Fruit fly (Drosophila melanogaster) whole organism, embryonic: ENCODE results near the gene Cad99C.
A peak's percentile ranks its signal among the peaks of the same experiment; 100 is the strongest.

Source experiments
- Bgb ChIP-seq: fragments of 200-800 bp; sonication (Bioruptor generic); IDR thresholded peaks from 2 replicates; pipeline ENCODE4 v1.3.6; 2022; ENCODE audit warnings: missing biosample characterization, missing genetic modification characterization; ENCODE audit not compliant: partially characterized antibody
- Blimp-1 ChIP-seq: fragments of 200-800 bp; sonication (Bioruptor generic); optimal IDR thresholded peaks from 3 replicates; lab custom pipeline; 2018; ENCODE audit warnings: missing biosample characterization, missing genetic modification characterization, mild to moderate bottlenecking, moderate library complexity, missing genetic modification reagents
- BtbVII ChIP-seq: fragments of 200-800 bp; sonication (Bioruptor generic); optimal IDR thresholded peaks from 3 replicates; lab custom pipeline; 2017; ENCODE audit warnings: missing biosample characterization, mild to moderate bottlenecking, missing genetic modification characterization
- C15 ChIP-seq: fragments of 200-800 bp; sonication (Bioruptor generic); IDR thresholded peaks from 3 replicates; pipeline ENCODE4 v1.3.6; 2022; ENCODE audit warnings: missing biosample characterization, missing genetic modification characterization
- CG13624 ChIP-seq: fragments of 200-800 bp; sonication (Bioruptor generic); optimal IDR thresholded peaks from 2 replicates; lab custom pipeline; 2016; ENCODE audit warnings: missing biosample characterization, missing genetic modification characterization
- CG1603 ChIP-seq: fragments of 200-800 bp; sonication (Bioruptor generic); optimal IDR thresholded peaks from 2 replicates; lab custom pipeline; 2019; ENCODE audit warnings: missing biosample characterization, mild to moderate bottlenecking, missing genetic modification characterization, moderate library complexity
- CG16863 ChIP-seq: fragments of 200-800 bp; sonication (Bioruptor generic); optimal IDR thresholded peaks from 3 replicates; lab custom pipeline; 2016; ENCODE audit warnings: missing biosample characterization, missing genetic modification characterization
- CG17912 ChIP-seq: fragments of 200-800 bp; sonication (Bioruptor generic); optimal IDR thresholded peaks from 2 replicates; lab custom pipeline; 2018; ENCODE audit warnings: missing biosample characterization, mild to moderate bottlenecking, missing genetic modification characterization
- CG18011 ChIP-seq: fragments of 200-800 bp; sonication (Bioruptor generic); optimal IDR thresholded peaks from 2 replicates; lab custom pipeline; 2017; ENCODE audit warnings: missing biosample characterization, missing genetic modification characterization, mild to moderate bottlenecking, moderate library complexity, missing genotype
- CG2712 ChIP-seq: fragments of 200-800 bp; optimal IDR thresholded peaks from 3 replicates; lab custom pipeline; 2019; ENCODE audit warnings: missing biosample characterization, mild to moderate bottlenecking, missing genetic modification characterization, moderate library complexity
- CG30431 ChIP-seq: fragments of 200-800 bp; sonication (Bioruptor generic); optimal IDR thresholded peaks from 2 replicates; lab custom pipeline; 2017; ENCODE audit warnings: missing biosample characterization, missing genetic modification characterization
- CG31224 ChIP-seq: fragments of 200-800 bp; sonication (Bioruptor generic); IDR thresholded peaks from 2 replicates; pipeline ENCODE4 v1.3.6; 2022; ENCODE audit warnings: missing biosample characterization, missing genetic modification characterization
- CG31388 ChIP-seq: fragments of 200-800 bp; sonication (Bioruptor generic); optimal IDR thresholded peaks from 2 replicates; lab custom pipeline; 2016; ENCODE audit warnings: missing biosample characterization, missing genetic modification characterization
- CG3163 ChIP-seq: fragments of 200-800 bp; sonication (Bioruptor generic); optimal IDR thresholded peaks from 3 replicates; lab custom pipeline; 2016; ENCODE audit warnings: missing biosample characterization, missing genetic modification characterization
- CG32772 ChIP-seq: fragments of 200-800 bp; sonication (Bioruptor generic); IDR thresholded peaks from 2 replicates; pipeline ENCODE4 v1.3.6; 2022; ENCODE audit warnings: missing biosample characterization, missing genetic modification characterization
- CG4730 ChIP-seq: fragments of 200-800 bp; sonication (Bioruptor generic); IDR thresholded peaks from 2 replicates; pipeline ENCODE4 v1.3.6; 2022; ENCODE audit warnings: missing biosample characterization, missing genetic modification characterization
- CG8765 ChIP-seq: fragments of 200-800 bp; sonication (Bioruptor generic); IDR thresholded peaks from 2 replicates; pipeline ENCODE4 v1.3.6; 2022; ENCODE audit warnings: missing biosample characterization, missing genetic modification characterization
- Chrac-16 ChIP-seq: fragments of 200-800 bp; sonication (Bioruptor generic); optimal IDR thresholded peaks from 3 replicates; lab custom pipeline; 2016; ENCODE audit warnings: missing biosample characterization, missing genetic modification characterization
- D19A ChIP-seq: fragments of 200-800 bp; optimal IDR thresholded peaks from 3 replicates; lab custom pipeline; 2019; ENCODE audit warnings: missing biosample characterization, mild to moderate bottlenecking, missing genetic modification characterization, moderate library complexity
- Deaf1 ChIP-seq: fragments of 200-800 bp; optimal IDR thresholded peaks from 3 replicates; lab custom pipeline; 2019; ENCODE audit warnings: missing biosample characterization, mild to moderate bottlenecking, missing genetic modification characterization, moderate library complexity
- Ets65A ChIP-seq: fragments of 200-800 bp; sonication (Bioruptor generic); peaks from one replicate; lab custom pipeline; 2016; ENCODE audit warnings: missing biosample characterization, missing genetic modification characterization
- HLH54F ChIP-seq: fragments of 200-800 bp; sonication (Bioruptor generic); optimal IDR thresholded peaks from 3 replicates; lab custom pipeline; 2016; ENCODE audit warnings: missing biosample characterization, missing genetic modification characterization
- Rx ChIP-seq: fragments of 200-800 bp; sonication (Bioruptor generic); IDR thresholded peaks from 2 replicates; pipeline ENCODE4 v1.3.6; 2022; ENCODE audit warnings: missing biosample characterization, missing genetic modification characterization
- Sry-δ ChIP-seq: fragments of 200-800 bp; sonication (Bioruptor generic); optimal IDR thresholded peaks from 2 replicates; lab custom pipeline; 2016; ENCODE audit warnings: missing biosample characterization, missing genetic modification characterization
- Trl ChIP-seq, 3 experiments: fragments of >200 bp in 2 of 3; fragments of 200-800 bp in 1 of 3; sonication (Bioruptor generic) in 1 of 3; optimal IDR thresholded peaks; 2 replicates in 1 of 3; 3 replicates in 2 of 3; lab custom pipeline; 2016 to 2017; ENCODE audit warnings: missing biosample characterization in 1 of 3, missing genetic modification characterization in 1 of 3
- al ChIP-seq: fragments of 200-800 bp; sonication (Bioruptor generic); IDR thresholded peaks from 2 replicates; pipeline ENCODE4 v1.3.6; 2022; ENCODE audit warnings: missing biosample characterization, missing genetic modification characterization
- ap ChIP-seq: fragments of 200-800 bp; sonication (Bioruptor generic); IDR thresholded peaks from 2 replicates; pipeline ENCODE4 v1.3.6; 2022; ENCODE audit warnings: missing biosample characterization, missing genetic modification characterization
- ara ChIP-seq: fragments of 200-800 bp; sonication (Bioruptor generic); IDR thresholded peaks from 2 replicates; pipeline ENCODE4 v1.3.6; 2022; ENCODE audit warnings: missing biosample characterization, missing genetic modification characterization
- chif ChIP-seq, 2 experiments: fragments of 200-800 bp; sonication (Bioruptor generic); optimal IDR thresholded peaks; 3 replicates each; lab custom pipeline; 2016; ENCODE audit warnings: missing biosample characterization in 2 of 2, missing genetic modification characterization in 2 of 2
- dm ChIP-seq: fragments of 200-800 bp; sonication (Bioruptor generic); optimal IDR thresholded peaks from 3 replicates; lab custom pipeline; 2016; ENCODE audit warnings: missing biosample characterization, missing genetic modification characterization
- exex ChIP-seq: fragments of 200-800 bp; sonication (Bioruptor generic); optimal IDR thresholded peaks from 4 replicates; lab custom pipeline; 2018; ENCODE audit warnings: missing biosample characterization, mild to moderate bottlenecking, missing genetic modification characterization, moderate library complexity
- fd102C ChIP-seq: fragments of 200-800 bp; sonication (Bioruptor generic); optimal IDR thresholded peaks from 2 replicates; lab custom pipeline; 2018; ENCODE audit warnings: missing biosample characterization, mild to moderate bottlenecking, missing genetic modification characterization, moderate library complexity
- fru ChIP-seq: fragments of >200 bp; optimal IDR thresholded peaks from 2 replicates; lab custom pipeline; 2017
- gsb-n ChIP-seq: fragments of 200-800 bp; sonication (Bioruptor generic); optimal IDR thresholded peaks from 3 replicates; lab custom pipeline; 2018; ENCODE audit warnings: missing biosample characterization, mild to moderate bottlenecking, missing genetic modification characterization
- hkb ChIP-seq, 2 experiments: fragments of 200-800 bp in 1 of 2; fragments of >200 bp in 1 of 2; sonication (Bioruptor generic) in 1 of 2; IDR thresholded peaks in 1 of 2; optimal IDR thresholded peaks in 1 of 2; 2 replicates each; pipeline versions ENCODE4 v1.3.6 to Lab custom; 2017 to 2022; ENCODE audit warnings: missing biosample characterization in 1 of 2, missing genetic modification characterization in 1 of 2
- hth ChIP-seq: fragments of >200 bp; optimal IDR thresholded peaks from 2 replicates; lab custom pipeline; 2017; ENCODE audit warnings: inconsistent platforms
- inv ChIP-seq: fragments of 200-800 bp; sonication (Bioruptor generic); IDR thresholded peaks from 2 replicates; pipeline ENCODE4 v1.3.6; 2022; ENCODE audit warnings: missing biosample characterization, missing genetic modification characterization; ENCODE audit not compliant: partially characterized antibody
- lov ChIP-seq, 2 experiments: fragments of 200-800 bp in 1 of 2; fragments of >200 bp in 1 of 2; sonication (Bioruptor generic) in 1 of 2; IDR thresholded peaks in 1 of 2; optimal IDR thresholded peaks in 1 of 2; 2 replicates in 1 of 2; 3 replicates in 1 of 2; pipeline versions ENCODE4 v1.3.6 to Lab custom; 2017 to 2022; ENCODE audit warnings: missing biosample characterization in 1 of 2, missing genetic modification characterization in 1 of 2
- otp ChIP-seq: fragments of 200-800 bp; sonication (Bioruptor generic); IDR thresholded peaks from 3 replicates; pipeline ENCODE4, ENCODE4 v1.3.6; 2022; ENCODE audit warnings: missing biosample characterization, missing genetic modification characterization
- p53 ChIP-seq: fragments of 200-800 bp; sonication (Bioruptor generic); optimal IDR thresholded peaks from 2 replicates; lab custom pipeline; 2016; ENCODE audit warnings: missing biosample characterization, missing genetic modification characterization
- pita ChIP-seq: fragments of 200-800 bp; sonication (Bioruptor generic); optimal IDR thresholded peaks from 2 replicates; lab custom pipeline; 2017; ENCODE audit warnings: missing biosample characterization, mild to moderate bottlenecking, missing genetic modification characterization
- rib ChIP-seq: fragments of 200-800 bp; sonication (Bioruptor generic); IDR thresholded peaks from 2 replicates; pipeline ENCODE4 v1.3.6; 2022; ENCODE audit warnings: missing biosample characterization, missing genetic modification characterization
- row ChIP-seq: fragments of 200-800 bp; sonication (Bioruptor generic); IDR thresholded peaks from 3 replicates; pipeline ENCODE4 v1.3.6; 2022; ENCODE audit warnings: missing biosample characterization, missing genetic modification characterization
- schlank ChIP-seq: fragments of 200-800 bp; sonication (Bioruptor generic); optimal IDR thresholded peaks from 2 replicates; lab custom pipeline; 2018; ENCODE audit warnings: missing biosample characterization, mild to moderate bottlenecking, missing genetic modification characterization
- sisA ChIP-seq: fragments of 200-800 bp; sonication (Bioruptor generic); IDR thresholded peaks from 2 replicates; pipeline ENCODE4 v1.3.6; 2022; ENCODE audit warnings: missing biosample characterization, missing genetic modification characterization
- tup ChIP-seq: fragments of 200-800 bp; sonication (Bioruptor generic); optimal IDR thresholded peaks from 2 replicates; lab custom pipeline; 2016; ENCODE audit warnings: missing biosample characterization, mild to moderate bottlenecking, missing genetic modification characterization, moderate library complexity
- wdn ChIP-seq: fragments of 200-800 bp; sonication (Bioruptor generic); IDR thresholded peaks from 2 replicates; pipeline ENCODE4 v1.3.6; 2022; ENCODE audit warnings: missing biosample characterization, missing genetic modification characterization
- zen2 ChIP-seq: fragments of 200-800 bp; sonication (Bioruptor generic); IDR thresholded peaks from 3 replicates; pipeline ENCODE4 v1.3.6; 2022; ENCODE audit warnings: missing biosample characterization, missing genetic modification characterization; ENCODE audit not compliant: partially characterized antibody
- zf30C ChIP-seq: fragments of 200-800 bp; sonication (Bioruptor generic); optimal IDR thresholded peaks from 3 replicates; lab custom pipeline; 2018; ENCODE audit warnings: missing biosample characterization, mild to moderate bottlenecking, missing genetic modification characterization
- zfh2 ChIP-seq: fragments of 200-800 bp; sonication (Bioruptor generic); optimal IDR thresholded peaks from 2 replicates; lab custom pipeline; 2016; ENCODE audit warnings: missing biosample characterization, missing genetic modification characterization

Gene Cad99C

dm6 chr3R:29875830-29876229 lies 34.4 kb downstream of the Cad99C start (continued):
- TF ChIP-seq Sry-δ (GFP tag; lab: Kevin White, UChicago) (no peak), CG31224 (GFP tag; lab: Robert Waterston, UW) (no peak), p53 (GFP tag; lab: Kevin White, UChicago) (no peak), Deaf1 (tag; lab: Kevin White, UChicago) (no peak), CG30431 (GFP tag; lab: Kevin White, UChicago) (no peak), Bgb (GFP tag; lab: Robert Waterston, UW) (no peak), CG16863 (GFP tag; lab: Kevin White, UChicago) (no peak), rib (GFP tag; lab: Robert Waterston, UW) (no peak), otp (no peak)

dm6 chr3R:29876232-29876631 lies 34.8 kb downstream of the Cad99C start:
- no peak for TF ChIP-seq wdn
- no peak for TF ChIP-seq zfh2 (GFP tag; lab: Kevin White, UChicago)
- no peak for TF ChIP-seq hth (lab: Kevin White, UChicago)
- TF ChIP-seq ara: no peak
- peak; percentile 82 for TF ChIP-seq Ets65A (GFP tag; lab: Kevin White, UChicago)
- no peak for TF ChIP-seq sisA
- TF ChIP-seq zf30C: no peak
- no peak for TF ChIP-seq CG32772 (GFP tag; lab: Robert Waterston, UW)
- TF ChIP-seq CG31388: no peak
- TF ChIP-seq ap (GFP tag; lab: Robert Waterston, UW): no peak
- TF ChIP-seq al (GFP tag; lab: Robert Waterston, UW): no peak
- TF ChIP-seq exex (tag; lab: Kevin White, UChicago): no peak
- peak; percentile 23 for TF ChIP-seq CG3163
- no peak for TF ChIP-seq C15
- TF ChIP-seq BtbVII (GFP tag; lab: Kevin White, UChicago): no peak
- TF ChIP-seq Trl (optimal IDR thresholded peaks at IDR 0.05; lab: Kevin White, UChicago): peak in 1 of 2 experiments; percentile 54
- no peak for TF ChIP-seq Trl (GFP tag; optimal IDR thresholded peaks at IDR 0.05; lab: Kevin White, UChicago)
- no peak for TF ChIP-seq dm (GFP tag; lab: Kevin White, UChicago)
- TF ChIP-seq pita (GFP tag; lab: Kevin White, UChicago): no peak
- TF ChIP-seq tup (GFP tag; lab: Kevin White, UChicago): no peak
- no peak for TF ChIP-seq CG18011 (GFP tag; lab: Kevin White, UChicago)
- no peak for TF ChIP-seq HLH54F (GFP tag; lab: Kevin White, UChicago)
- TF ChIP-seq CG4730 (GFP tag; lab: Robert Waterston, UW): no peak
- TF ChIP-seq fd102C (GFP tag; lab: Kevin White, UChicago): no peak
- TF ChIP-seq schlank (tag; lab: Kevin White, UChicago): no peak
- TF ChIP-seq chif (GFP tag; optimal IDR thresholded peaks at IDR 0.05; lab: Kevin White, UChicago): no peak
- TF ChIP-seq fru (lab: Kevin White, UChicago): no peak

- TF ChIP-seq lov (optimal IDR thresholded peaks at IDR 0.05; lab: Kevin White, UChicago) (no peak), lov (GFP tag; IDR thresholded peaks at IDR 0.05; lab: Robert Waterston, UW) (0 out of 3 replicates have a peak, but pooled peaks have one; percentile 40), Rx (GFP tag; lab: Robert Waterston, UW) (no peak), row (GFP tag; lab: Robert Waterston, UW) (peak; percentile 41; the same call in 2 of the 3 replicates), CG17912 (no peak), Chrac-16 (GFP tag; lab: Kevin White, UChicago) (no peak), hkb (optimal IDR thresholded peaks at IDR 0.05; lab: Kevin White, UChicago) (no peak), hkb (GFP tag; IDR thresholded peaks at IDR 0.05; lab: Robert Waterston, UW) (no peak), CG8765 (GFP tag; lab: Robert Waterston, UW) (peak; percentile 37; the same call in 1 of the 2 replicates), Blimp-1 (peak; percentile 4), CG2712 (tag; lab: Kevin White, UChicago) (peak; percentile 29), inv (no peak), D19A (tag; lab: Kevin White, UChicago) (peak; percentile 91), CG1603 (peak; percentile 14), zen2 (GFP tag; lab: Robert Waterston, UW) (peak; percentile 74; the same call in 2 of the 3 replicates), CG13624 (GFP tag; lab: Kevin White, UChicago) (no peak), gsb-n (tag; lab: Kevin White, UChicago) (peak; percentile 36)
These were observed 35.3 kb downstream of the Cad99C start, which contains the start of gene CG31038 for dm6 chr3R:29876733-29877193. CG31038 (plus strand) TSS chr3R:29877059.
